Worm (Caenorhabditis elegans) whole organism, late embryonic: ENCODE results near the gene F28H7.8.

Experiments
- ceh-24 ChIP-seq: sonication (generic microtip); optimal IDR thresholded peaks from 2 replicates; lab custom pipeline; 2016; ENCODE audit warnings: mild to moderate bottlenecking, missing genetic modification characterization, missing compliant biosample characterization
- ceh-6 ChIP-seq: fragments of 200-800 bp; sonication (Bioruptor generic); optimal IDR thresholded peaks from 2 replicates; lab custom pipeline; 2018; ENCODE audit warnings: mild to moderate bottlenecking, missing genetic modification characterization, missing compliant biosample characterization
- lin-11 ChIP-seq: fragments of 200-800 bp; sonication (Bioruptor generic); optimal IDR thresholded peaks from 2 replicates; lab custom pipeline; 2018; ENCODE audit warnings: mild to moderate bottlenecking, missing genetic modification characterization, missing compliant biosample characterization

- TF ChIP-seq ceh-24 (tag; lab: Kevin White, UChicago) (no peak), ceh-6 (GFP tag; lab: Kevin White, UChicago) (no peak), lin-11 (no peak)
Measured at ce11 chrV:10721304-10721703, 37.5 kb upstream of the F28H7.8 start.
